Fruit fly (Drosophila melanogaster) whole organism, embryonic: ENCODE results near the gene trk.
A peak's percentile ranks its signal among the peaks of the same experiment; 100 is the strongest.

Experiments
- CG10267 ChIP-seq: fragments of 200-800 bp; sonication (Bioruptor generic); optimal IDR thresholded peaks from 2 replicates; lab custom pipeline; 2018; ENCODE audit warnings: missing biosample characterization, mild to moderate bottlenecking, missing genetic modification characterization, moderate library complexity
- CG14710 ChIP-seq: fragments of 200-800 bp; sonication (Bioruptor generic); optimal IDR thresholded peaks from 3 replicates; lab custom pipeline; 2019; ENCODE audit warnings: missing biosample characterization, mild to moderate bottlenecking, missing genetic modification characterization, moderate library complexity
- CG15011 ChIP-seq: fragments of 200-800 bp; sonication (Bioruptor generic); optimal IDR thresholded peaks from 3 replicates; lab custom pipeline; 2018; ENCODE audit warnings: missing biosample characterization, mild to moderate bottlenecking, missing genetic modification characterization
- CG15601 ChIP-seq: fragments of 200-800 bp; sonication (Bioruptor generic); optimal IDR thresholded peaks from 3 replicates; lab custom pipeline; 2019; ENCODE audit warnings: missing biosample characterization, mild to moderate bottlenecking, missing genetic modification characterization, moderate library complexity
- CG2712 ChIP-seq: fragments of 200-800 bp; optimal IDR thresholded peaks from 3 replicates; lab custom pipeline; 2019; ENCODE audit warnings: missing biosample characterization, mild to moderate bottlenecking, missing genetic modification characterization, moderate library complexity
- CG30020 ChIP-seq: fragments of 200-800 bp; optimal IDR thresholded peaks from 2 replicates; lab custom pipeline; 2019; ENCODE audit warnings: missing biosample characterization, mild to moderate bottlenecking, missing genetic modification characterization, moderate library complexity
- CG4617 ChIP-seq: fragments of 200-800 bp; sonication (Bioruptor generic); optimal IDR thresholded peaks from 3 replicates; lab custom pipeline; 2016; ENCODE audit warnings: missing biosample characterization, missing genetic modification characterization, borderline replicate concordance
- CG8089 ChIP-seq: fragments of 200-800 bp; sonication (Bioruptor generic); optimal IDR thresholded peaks from 3 replicates; lab custom pipeline; 2016; ENCODE audit warnings: missing biosample characterization, missing genetic modification characterization
- CG8765 ChIP-seq: fragments of 200-800 bp; sonication (Bioruptor generic); IDR thresholded peaks from 2 replicates; pipeline ENCODE4 v1.3.6; 2022; ENCODE audit warnings: missing biosample characterization, missing genetic modification characterization
- CG9797 ChIP-seq: fragments of 200-800 bp; sonication (Bioruptor generic); optimal IDR thresholded peaks from 3 replicates; lab custom pipeline; 2018; ENCODE audit warnings: missing biosample characterization, mild to moderate bottlenecking, missing genetic modification characterization
- CHES-1-like ChIP-seq: fragments of 200-800 bp; sonication (Bioruptor generic); optimal IDR thresholded peaks from 2 replicates; lab custom pipeline; 2016; ENCODE audit warnings: missing biosample characterization, missing genetic modification characterization
- Dp ChIP-seq: fragments of 200-800 bp; sonication (Bioruptor generic); optimal IDR thresholded peaks from 2 replicates; lab custom pipeline; 2018; ENCODE audit warnings: missing biosample characterization, mild to moderate bottlenecking, missing genetic modification characterization, moderate library complexity
- Ets97D ChIP-seq: fragments of 200-800 bp; sonication (Bioruptor generic); optimal IDR thresholded peaks from 3 replicates; lab custom pipeline; 2016; ENCODE audit warnings: missing biosample characterization, missing genetic modification characterization
- HLH3B ChIP-seq: fragments of 200-800 bp; sonication (Bioruptor generic); IDR thresholded peaks from 2 replicates; pipeline ENCODE4 v1.3.6; 2022; ENCODE audit warnings: missing biosample characterization, missing genetic modification characterization
- Hr39 ChIP-seq: fragments of >200 bp; optimal IDR thresholded peaks from 2 replicates; lab custom pipeline; 2017
- MESR4 ChIP-seq: fragments of 200-800 bp; sonication (Bioruptor generic); optimal IDR thresholded peaks from 2 replicates; lab custom pipeline; 2018; ENCODE audit warnings: missing biosample characterization, mild to moderate bottlenecking, missing genetic modification characterization, moderate library complexity
- Pdp1 ChIP-seq, 2 experiments: fragments of 200-800 bp; sonication (Bioruptor generic); optimal IDR thresholded peaks; 3 replicates each; lab custom pipeline; 2016; ENCODE audit warnings: missing biosample characterization in 2 of 2, missing genetic modification characterization in 2 of 2, mild to moderate bottlenecking in 1 of 2, moderate library complexity in 1 of 2
- YL-1 ChIP-seq: fragments of 200-800 bp; sonication (Bioruptor generic); optimal IDR thresholded peaks from 3 replicates; lab custom pipeline; 2017; ENCODE audit warnings: missing biosample characterization, mild to moderate bottlenecking, missing genetic modification characterization
- dimm ChIP-seq: fragments of 200-800 bp; sonication (Bioruptor generic); IDR thresholded peaks from 2 replicates; pipeline ENCODE4 v1.3.6; 2022; ENCODE audit warnings: missing biosample characterization, missing genetic modification characterization
- ems ChIP-seq: fragments of 200-800 bp; sonication (Bioruptor generic); optimal IDR thresholded peaks from 3 replicates; lab custom pipeline; 2016; ENCODE audit warnings: missing biosample characterization, missing genetic modification characterization
- eve ChIP-seq, 2 experiments: fragments of >200 bp; optimal IDR thresholded peaks; 2 replicates each; lab custom pipeline; 2017; ENCODE audit warnings: missing biosample characterization in 2 of 2, missing genetic modification characterization in 2 of 2
- fd64A ChIP-seq: fragments of 200-800 bp; sonication (Bioruptor generic); optimal IDR thresholded peaks from 3 replicates; lab custom pipeline; 2018; ENCODE audit warnings: missing biosample characterization, mild to moderate bottlenecking, missing genetic modification characterization
- gfzf ChIP-seq: fragments of 200-800 bp; sonication (Bioruptor generic); optimal IDR thresholded peaks from 2 replicates; lab custom pipeline; 2016; ENCODE audit warnings: missing biosample characterization, mild to moderate bottlenecking, missing genetic modification characterization, moderate library complexity
- kah ChIP-seq: fragments of 200-800 bp; sonication (Bioruptor generic); optimal IDR thresholded peaks from 2 replicates; lab custom pipeline; 2018; ENCODE audit warnings: missing biosample characterization, mild to moderate bottlenecking, missing genetic modification characterization
- lbe ChIP-seq: fragments of 200-800 bp; sonication (Bioruptor generic); optimal IDR thresholded peaks from 2 replicates; lab custom pipeline; 2016; ENCODE audit warnings: missing biosample characterization, mild to moderate bottlenecking, missing genetic modification characterization
- nerfin-1 ChIP-seq: fragments of 200-800 bp; sonication (Bioruptor generic); optimal IDR thresholded peaks from 3 replicates; lab custom pipeline; 2019; ENCODE audit warnings: missing biosample characterization, mild to moderate bottlenecking, missing genetic modification characterization, moderate library complexity
- nom ChIP-seq: fragments of 200-800 bp; sonication (Bioruptor generic); optimal IDR thresholded peaks from 2 replicates; lab custom pipeline; 2017; ENCODE audit warnings: missing biosample characterization, missing genetic modification characterization, mild to moderate bottlenecking, moderate library complexity, missing genetic modification reagents
- pzg ChIP-seq: fragments of 200-800 bp; sonication (Bioruptor generic); optimal IDR thresholded peaks from 3 replicates; lab custom pipeline; 2018; ENCODE audit warnings: missing biosample characterization, mild to moderate bottlenecking, missing genetic modification characterization, moderate library complexity
- scrt ChIP-seq: fragments of 200-800 bp; sonication (Bioruptor generic); optimal IDR thresholded peaks from 2 replicates; lab custom pipeline; 2018; ENCODE audit warnings: missing biosample characterization, mild to moderate bottlenecking, missing genetic modification characterization, moderate library complexity
- sd ChIP-seq: fragments of 200-800 bp; sonication (Bioruptor generic); optimal IDR thresholded peaks from 3 replicates; lab custom pipeline; 2018; ENCODE audit warnings: missing biosample characterization, mild to moderate bottlenecking, missing genetic modification characterization, moderate library complexity
- stwl ChIP-seq: fragments of 200-800 bp; sonication (Bioruptor generic); optimal IDR thresholded peaks from 3 replicates; lab custom pipeline; 2018; ENCODE audit warnings: missing biosample characterization, mild to moderate bottlenecking, missing genetic modification characterization, moderate library complexity
- trem ChIP-seq: fragments of 200-800 bp; optimal IDR thresholded peaks from 3 replicates; lab custom pipeline; 2019; ENCODE audit warnings: missing biosample characterization, mild to moderate bottlenecking, missing genetic modification characterization, moderate library complexity

trk gene

DNA sequence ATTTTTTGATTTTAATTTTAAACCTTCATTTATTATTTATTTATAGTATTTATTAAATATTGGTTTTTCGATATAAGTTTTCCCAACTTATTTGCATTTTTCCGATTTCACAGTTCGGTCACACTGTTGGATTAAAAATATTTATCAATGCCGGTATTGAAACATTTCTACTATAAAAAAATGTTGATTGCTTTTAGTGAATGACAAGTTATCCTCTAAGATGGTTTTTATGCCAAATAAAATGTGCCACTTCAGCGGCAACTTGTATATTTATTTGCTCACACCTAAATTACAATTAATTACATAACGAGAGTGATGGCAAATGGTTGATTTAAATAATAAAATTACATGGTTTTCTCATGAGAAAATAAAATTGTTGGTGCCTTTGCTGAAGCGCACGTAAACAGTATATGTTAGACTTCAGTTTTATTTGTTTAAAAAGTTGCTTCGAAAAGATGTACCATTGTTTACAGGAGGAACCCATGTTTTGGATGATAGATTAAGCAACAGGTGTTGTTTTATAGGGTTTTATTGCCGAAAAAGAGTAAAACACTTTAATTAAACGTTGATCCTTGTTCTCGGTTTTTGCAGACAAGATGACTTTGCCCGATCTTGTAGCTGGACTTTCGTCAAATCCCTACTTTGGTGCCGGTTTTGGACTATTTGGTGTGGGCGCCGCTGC, 49.4 kb downstream of the trk start, which contains the start of gene Bcs1:
Gene Bcs1, plus strand, starts transcription at position 108 of the 682 bp plus-strand sequence.
- peak; percentile 26 for TF ChIP-seq Dp (GFP tag; lab: Kevin White, UChicago)
- TF ChIP-seq lbe (GFP tag; lab: Kevin White, UChicago): peak; percentile 62
- TF ChIP-seq CG2712: peak; percentile 19
- no peak for TF ChIP-seq ems (GFP tag; lab: Kevin White, UChicago)
- TF ChIP-seq scrt (GFP tag; lab: Kevin White, UChicago): peak; percentile 15
- no peak for TF ChIP-seq HLH3B (GFP tag; lab: Robert Waterston, UW)
- TF ChIP-seq Pdp1 (GFP tag; optimal IDR thresholded peaks at IDR 0.05; lab: Kevin White, UChicago): peak in 1 of 2 experiments; percentile 95
- TF ChIP-seq CG30020 (tag; lab: Kevin White, UChicago): peak; percentile 69
- no peak for TF ChIP-seq fd64A (GFP tag; lab: Kevin White, UChicago)
- peak; percentile 45 for TF ChIP-seq CG9797 (GFP tag; lab: Kevin White, UChicago)
- peak; percentile 91 for TF ChIP-seq kah (GFP tag; lab: Kevin White, UChicago)
- TF ChIP-seq MESR4 (GFP tag; lab: Kevin White, UChicago): peak; percentile 13
- TF ChIP-seq stwl: peak; percentile 24
- peak; percentile 8 for TF ChIP-seq CG4617
- TF ChIP-seq CG15601 (tag; lab: Kevin White, UChicago): peak; percentile 15
- peak; percentile 25 for TF ChIP-seq pzg (GFP tag; lab: Kevin White, UChicago)
- no peak for TF ChIP-seq dimm (GFP tag; lab: Robert Waterston, UW)
- TF ChIP-seq CG8089 (GFP tag; lab: Kevin White, UChicago): no peak
- TF ChIP-seq Hr39 (lab: Kevin White, UChicago): no peak
- TF ChIP-seq Ets97D (GFP tag; lab: Kevin White, UChicago): no peak
- TF ChIP-seq CG15011 (GFP tag; lab: Kevin White, UChicago): no peak
- TF ChIP-seq eve (GFP tag; optimal IDR thresholded peaks at IDR 0.05; lab: Kevin White, UChicago): peak in 1 of 2 experiments; percentile 69
- peak; percentile 15 for TF ChIP-seq CG14710 (tag; lab: Kevin White, UChicago)
- peak; percentile 57 for TF ChIP-seq gfzf
- TF ChIP-seq CG10267 (tag; lab: Kevin White, UChicago): peak; percentile 9
- TF ChIP-seq nerfin-1: peak; percentile 21
- no peak for TF ChIP-seq CHES-1-like (GFP tag; lab: Kevin White, UChicago)
- TF ChIP-seq nom (GFP tag; lab: Kevin White, UChicago): no peak
- peak; percentile 48 for TF ChIP-seq trem (tag; lab: Kevin White, UChicago)
- peak; percentile 27 for TF ChIP-seq sd (tag; lab: Kevin White, UChicago)
- peak; percentile 26 for TF ChIP-seq YL-1 (GFP tag; lab: Kevin White, UChicago)
- TF ChIP-seq CG8765 (GFP tag; lab: Robert Waterston, UW): no peak
